Fruit fly (Drosophila melanogaster) whole organism, embryonic: ENCODE data around the gene dsx-c73A.

Experiments used
- Antp ChIP-seq: fragments of 200-800 bp; sonication (Bioruptor generic); optimal IDR thresholded peaks from 3 replicates; lab custom pipeline; 2016; ENCODE audit warnings: missing biosample characterization, missing genetic modification characterization
- BtbVII ChIP-seq: fragments of 200-800 bp; sonication (Bioruptor generic); optimal IDR thresholded peaks from 3 replicates; lab custom pipeline; 2017; ENCODE audit warnings: missing biosample characterization, mild to moderate bottlenecking, missing genetic modification characterization
- CG10565 ChIP-seq: fragments of 200-800 bp; sonication (Bioruptor generic); optimal IDR thresholded peaks from 3 replicates; lab custom pipeline; 2016; ENCODE audit warnings: missing biosample characterization, mild to moderate bottlenecking, missing genetic modification characterization
- CG11247 ChIP-seq: fragments of 200-800 bp; sonication (Bioruptor generic); IDR thresholded peaks from 2 replicates; pipeline ENCODE4 v1.3.6; 2022; ENCODE audit warnings: missing biosample characterization, missing genetic modification characterization
- CG11723 ChIP-seq: fragments of 200-800 bp; sonication (Bioruptor generic); optimal IDR thresholded peaks from 2 replicates; lab custom pipeline; 2017; ENCODE audit warnings: missing biosample characterization, mild to moderate bottlenecking, missing genetic modification characterization
- CG13624 ChIP-seq: fragments of 200-800 bp; sonication (Bioruptor generic); optimal IDR thresholded peaks from 2 replicates; lab custom pipeline; 2016; ENCODE audit warnings: missing biosample characterization, missing genetic modification characterization
- CG1602 ChIP-seq: fragments of 200-800 bp; sonication (Bioruptor generic); optimal IDR thresholded peaks from 3 replicates; lab custom pipeline; 2016; ENCODE audit warnings: missing biosample characterization, missing genetic modification characterization
- CG1792 ChIP-seq: fragments of 200-800 bp; sonication (Bioruptor generic); optimal IDR thresholded peaks from 2 replicates; lab custom pipeline; 2016; ENCODE audit warnings: missing biosample characterization, missing genetic modification characterization
- CG18262 ChIP-seq: fragments of 200-800 bp; optimal IDR thresholded peaks from 3 replicates; lab custom pipeline; 2019; ENCODE audit warnings: missing biosample characterization, mild to moderate bottlenecking, missing genetic modification characterization, moderate library complexity
- CG18476 ChIP-seq: fragments of 200-800 bp; sonication (Bioruptor generic); optimal IDR thresholded peaks from 2 replicates; lab custom pipeline; 2016; ENCODE audit warnings: missing biosample characterization, mild to moderate bottlenecking, missing genetic modification characterization
- CG32532 ChIP-seq: fragments of 200-800 bp; sonication (Bioruptor generic); IDR thresholded peaks from 2 replicates; pipeline ENCODE4 v1.3.6; 2022; ENCODE audit warnings: missing biosample characterization, missing genetic modification characterization
- CG3847 ChIP-seq: fragments of 200-800 bp; sonication (Bioruptor generic); IDR thresholded peaks from 2 replicates; pipeline ENCODE4 v1.3.6; 2022; ENCODE audit warnings: missing biosample characterization, missing genetic modification characterization
- CG42726 ChIP-seq: fragments of 200-800 bp; sonication (Bioruptor generic); IDR thresholded peaks from 2 replicates; pipeline ENCODE4 v1.3.6; 2022; ENCODE audit warnings: missing biosample characterization, missing genetic modification characterization; ENCODE audit not compliant: partially characterized antibody
- CG4404 ChIP-seq: fragments of 200-800 bp; sonication (Bioruptor generic); IDR thresholded peaks from 2 replicates; pipeline ENCODE4 v1.3.6; 2022; ENCODE audit warnings: missing biosample characterization, missing genetic modification characterization
- CG4820 ChIP-seq: fragments of 200-800 bp; sonication (Bioruptor generic); optimal IDR thresholded peaks from 3 replicates; lab custom pipeline; 2016; ENCODE audit warnings: missing biosample characterization, missing genetic modification characterization
- CG7556 ChIP-seq: fragments of 200-800 bp; sonication (Bioruptor generic); optimal IDR thresholded peaks from 2 replicates; lab custom pipeline; 2017; ENCODE audit warnings: missing biosample characterization, mild to moderate bottlenecking, missing genetic modification characterization
- CG7745 ChIP-seq: fragments of 200-800 bp; sonication (Bioruptor generic); optimal IDR thresholded peaks from 2 replicates; lab custom pipeline; 2018; ENCODE audit warnings: missing biosample characterization, mild to moderate bottlenecking, missing genetic modification characterization, moderate library complexity
- CG7987 ChIP-seq: fragments of 200-800 bp; sonication (Bioruptor generic); optimal IDR thresholded peaks from 2 replicates; lab custom pipeline; 2018; ENCODE audit warnings: missing biosample characterization, mild to moderate bottlenecking, missing genetic modification characterization, moderate library complexity
- HmgD ChIP-seq: fragments of 200-800 bp; sonication (Bioruptor generic); optimal IDR thresholded peaks from 3 replicates; lab custom pipeline; 2016; ENCODE audit warnings: missing biosample characterization, missing genetic modification characterization
- MBD-R2 ChIP-seq: fragments of 200-800 bp; sonication (Bioruptor generic); IDR thresholded peaks from 2 replicates; pipeline ENCODE4 v1.3.6; 2022; ENCODE audit warnings: missing biosample characterization, missing genetic modification characterization
- Mes4 ChIP-seq: fragments of 200-800 bp; sonication (Bioruptor generic); optimal IDR thresholded peaks from 2 replicates; lab custom pipeline; 2016; ENCODE audit warnings: missing biosample characterization, missing genetic modification characterization
- Ravus ChIP-seq: fragments of 200-800 bp; sonication (Bioruptor generic); IDR thresholded peaks from 2 replicates; pipeline ENCODE4 v1.3.6; 2022; ENCODE audit warnings: missing biosample characterization, missing genetic modification characterization
- Rfx ChIP-seq: fragments of 200-800 bp; sonication (Bioruptor generic); IDR thresholded peaks from 2 replicates; pipeline ENCODE4 v1.3.6; 2022; ENCODE audit warnings: missing biosample characterization, missing genetic modification characterization
- Sox100B ChIP-seq: fragments of 200-800 bp; sonication (Bioruptor generic); optimal IDR thresholded peaks from 3 replicates; lab custom pipeline; 2018; ENCODE audit warnings: missing biosample characterization, mild to moderate bottlenecking, missing genetic modification characterization
- Usf ChIP-seq: fragments of 200-800 bp; sonication (Bioruptor generic); optimal IDR thresholded peaks from 2 replicates; lab custom pipeline; 2017; ENCODE audit warnings: missing genotype, missing biosample characterization, missing genetic modification characterization
- ato ChIP-seq: fragments of 200-800 bp; sonication (Bioruptor generic); IDR thresholded peaks from 2 replicates; pipeline ENCODE4 v1.3.6; 2022; ENCODE audit warnings: missing biosample characterization, missing genetic modification characterization; ENCODE audit not compliant: partially characterized antibody
- bsh ChIP-seq, 2 experiments: fragments of 200-800 bp; sonication (Bioruptor generic); optimal IDR thresholded peaks; 2 replicates each; lab custom pipeline; 2017 to 2018; ENCODE audit warnings: mild to moderate bottlenecking in 2 of 2, missing biosample characterization in 2 of 2, missing genetic modification characterization in 2 of 2, moderate library complexity in 1 of 2
- danr ChIP-seq: fragments of 200-800 bp; sonication (Bioruptor generic); IDR thresholded peaks from 2 replicates; pipeline ENCODE4 v1.3.6; 2022; ENCODE audit warnings: missing biosample characterization, missing genetic modification characterization
- dm ChIP-seq: fragments of 200-800 bp; sonication (Bioruptor generic); optimal IDR thresholded peaks from 3 replicates; lab custom pipeline; 2016; ENCODE audit warnings: missing biosample characterization, missing genetic modification characterization
- dmrt11E ChIP-seq: fragments of 200-800 bp; sonication (Bioruptor generic); optimal IDR thresholded peaks from 3 replicates; lab custom pipeline; 2018; ENCODE audit warnings: missing biosample characterization, mild to moderate bottlenecking, missing genetic modification characterization, moderate library complexity
- dmrt99B ChIP-seq: fragments of 200-800 bp; sonication (Bioruptor generic); optimal IDR thresholded peaks from 2 replicates; lab custom pipeline; 2018; ENCODE audit warnings: missing biosample characterization, mild to moderate bottlenecking, missing genetic modification characterization, moderate library complexity
- dpn ChIP-seq, 2 experiments: fragments of 200-800 bp; sonication (Bioruptor generic); optimal IDR thresholded peaks; 3 replicates each; lab custom pipeline; 2016; ENCODE audit warnings: missing biosample characterization in 2 of 2, missing genetic modification characterization in 2 of 2
- emc ChIP-seq: fragments of 200-800 bp; sonication (Bioruptor generic); optimal IDR thresholded peaks from 2 replicates; lab custom pipeline; 2016; ENCODE audit warnings: missing biosample characterization, missing genetic modification characterization
- fd96Cb ChIP-seq: fragments of 200-800 bp; sonication (Bioruptor generic); optimal IDR thresholded peaks from 2 replicates; lab custom pipeline; 2018; ENCODE audit warnings: missing biosample characterization, mild to moderate bottlenecking, missing genetic modification characterization, moderate library complexity
- gcm2 ChIP-seq: fragments of 200-800 bp; sonication (Bioruptor generic); optimal IDR thresholded peaks from 2 replicates; lab custom pipeline; 2016; ENCODE audit warnings: missing biosample characterization, missing genetic modification characterization
- gsb-n ChIP-seq: fragments of 200-800 bp; sonication (Bioruptor generic); optimal IDR thresholded peaks from 3 replicates; lab custom pipeline; 2018; ENCODE audit warnings: missing biosample characterization, mild to moderate bottlenecking, missing genetic modification characterization
- kni ChIP-seq: fragments of 200-800 bp; sonication (Bioruptor generic); optimal IDR thresholded peaks from 3 replicates; lab custom pipeline; 2017; ENCODE audit warnings: mild to moderate bottlenecking, missing biosample characterization, missing genetic modification reagents, missing genetic modification characterization
- lab ChIP-seq: fragments of 200-800 bp; sonication (Bioruptor generic); optimal IDR thresholded peaks from 3 replicates; lab custom pipeline; 2017; ENCODE audit warnings: missing biosample characterization, missing genetic modification characterization, mild to moderate bottlenecking, moderate library complexity, missing genetic modification reagents
- lilli ChIP-seq: fragments of 200-800 bp; sonication (Bioruptor generic); optimal IDR thresholded peaks from 3 replicates; lab custom pipeline; 2016; ENCODE audit warnings: missing biosample characterization, missing genetic modification characterization
- nerfin-1 ChIP-seq: fragments of 200-800 bp; sonication (Bioruptor generic); optimal IDR thresholded peaks from 3 replicates; lab custom pipeline; 2019; ENCODE audit warnings: missing biosample characterization, mild to moderate bottlenecking, missing genetic modification characterization, moderate library complexity
- pan ChIP-seq, 4 experiments: fragments of >200 bp in 3 of 4; fragments of 200-800 bp in 1 of 4; sonication (Bioruptor generic) in 1 of 4; optimal IDR thresholded peaks in 3 of 4; IDR thresholded peaks in 1 of 4; 2 replicates each; pipeline versions ENCODE4 v1.3.6 to Lab custom; 2017 to 2022; ENCODE audit warnings: missing biosample characterization in 2 of 4, missing genetic modification characterization in 2 of 4, mixed read lengths in 1 of 4
- peb ChIP-seq: fragments of 200-800 bp; sonication (Bioruptor generic); IDR thresholded peaks from 2 replicates; pipeline ENCODE4 v1.3.6; 2022; ENCODE audit warnings: missing biosample characterization, missing genetic modification characterization
- pita ChIP-seq: fragments of 200-800 bp; sonication (Bioruptor generic); optimal IDR thresholded peaks from 2 replicates; lab custom pipeline; 2017; ENCODE audit warnings: missing biosample characterization, mild to moderate bottlenecking, missing genetic modification characterization
- ranshi ChIP-seq: fragments of 200-800 bp; sonication (Bioruptor generic); IDR thresholded peaks from 2 replicates; pipeline ENCODE4 v1.3.6; 2022; ENCODE audit warnings: missing biosample characterization, missing genetic modification characterization
- sc ChIP-seq, 3 experiments: fragments of >200 bp in 2 of 3; fragments of 200-800 bp in 1 of 3; sonication (Bioruptor generic) in 1 of 3; optimal IDR thresholded peaks; 2 replicates in 2 of 3; 3 replicates in 1 of 3; lab custom pipeline; 2017; ENCODE audit warnings: mild to moderate bottlenecking in 1 of 3, missing biosample characterization in 1 of 3, missing genetic modification characterization in 1 of 3, missing genetic modification reagents in 1 of 3
- schlank ChIP-seq: fragments of 200-800 bp; sonication (Bioruptor generic); optimal IDR thresholded peaks from 2 replicates; lab custom pipeline; 2018; ENCODE audit warnings: missing biosample characterization, mild to moderate bottlenecking, missing genetic modification characterization
- trem ChIP-seq: fragments of 200-800 bp; optimal IDR thresholded peaks from 3 replicates; lab custom pipeline; 2019; ENCODE audit warnings: missing biosample characterization, mild to moderate bottlenecking, missing genetic modification characterization, moderate library complexity
- vnd ChIP-seq: fragments of 200-800 bp; sonication (Bioruptor generic); IDR thresholded peaks from 3 replicates; pipeline ENCODE4 v1.3.6; 2022; ENCODE audit warnings: missing biosample characterization, missing genetic modification characterization; ENCODE audit not compliant: partially characterized antibody
- wdn ChIP-seq: fragments of 200-800 bp; sonication (Bioruptor generic); IDR thresholded peaks from 2 replicates; pipeline ENCODE4 v1.3.6; 2022; ENCODE audit warnings: missing biosample characterization, missing genetic modification characterization

The dsx-c73A gene

dm6 chr3L:16381184-16381797 is 70.5 kb downstream of the dsx-c73A start, which contains the start of gene Agpat4 (continued):
- TF ChIP-seq CG11723 (GFP tag; lab: Kevin White, UChicago) (no peak), Usf (GFP tag; lab: Kevin White, UChicago) (no peak), CG7987 (GFP tag; lab: Kevin White, UChicago) (no peak), CG10565 (GFP tag; lab: Kevin White, UChicago) (no peak), CG1792 (GFP tag; lab: Kevin White, UChicago) (no peak), Antp (GFP tag; lab: Kevin White, UChicago) (no peak), CG13624 (GFP tag; lab: Kevin White, UChicago) (no peak), wdn (GFP tag; lab: Robert Waterston, UW) (no peak), trem (tag; lab: Kevin White, UChicago) (no peak), Sox100B (GFP tag; lab: Kevin White, UChicago) (no peak), lab (GFP tag; lab: Kevin White, UChicago) (no peak), gcm2 (no peak), emc (GFP tag; lab: Kevin White, UChicago) (no peak), nerfin-1 (no peak), ranshi (GFP tag; lab: Robert Waterston, UW) (no peak), schlank (tag; lab: Kevin White, UChicago) (no peak), HmgD (GFP tag; lab: Kevin White, UChicago) (peak; percentile 60), pita (GFP tag; lab: Kevin White, UChicago) (no peak), Rfx (GFP tag; lab: Robert Waterston, UW) (no peak), CG7556 (no peak), CG18476 (no peak), dm (no peak), kni (GFP tag; lab: Kevin White, UChicago) (peak; percentile 14), vnd (no peak), ato (GFP tag; lab: Robert Waterston, UW) (no peak; the same call in 1 of the 2 replicates), Mes4 (GFP tag; lab: Kevin White, UChicago) (no peak), peb (GFP tag; lab: Robert Waterston, UW) (no peak), MBD-R2 (GFP tag; lab: Robert Waterston, UW) (peak; percentile 36; the same call in 1 of the 2 replicates), CG18262 (tag; lab: Kevin White, UChicago) (no peak), Ravus (GFP tag; lab: Robert Waterston, UW) (no peak), bsh (GFP tag; optimal IDR thresholded peaks at IDR 0.05; lab: Kevin White, UChicago) (no peak), CG4820 (no peak), CG4404 (GFP tag; lab: Robert Waterston, UW) (no peak), CG32532 (GFP tag; lab: Robert Waterston, UW) (peak; percentile 32; the same call in 1 of the 2 replicates), gsb-n (tag; lab: Kevin White, UChicago) (no peak), CG11247 (GFP tag; lab: Robert Waterston, UW) (no peak), sc (optimal IDR thresholded peaks at IDR 0.05; lab: Kevin White, UChicago) (no peak), sc (GFP tag; optimal IDR thresholded peaks at IDR 0.05; lab: Kevin White, UChicago) (no peak), lilli (GFP tag; lab: Kevin White, UChicago) (no peak), dmrt11E (no peak), dmrt99B (tag; lab: Kevin White, UChicago) (no peak), CG42726 (GFP tag; lab: Robert Waterston, UW) (peak; percentile 68; the same call in 1 of the 2 replicates), BtbVII (GFP tag; lab: Kevin White, UChicago) (no peak), CG3847 (GFP tag; lab: Robert Waterston, UW) (no peak), CG7745 (tag; lab: Kevin White, UChicago) (no peak), pan (optimal IDR thresholded peaks at IDR 0.05; lab: Kevin White, UChicago) (no peak), pan (GFP tag; optimal IDR thresholded peaks at IDR 0.05 in 1 of 2, IDR thresholded peaks at IDR 0.05 in 1 of 2) (no peak), fd96Cb (tag; lab: Kevin White, UChicago) (no peak), CG1602 (GFP tag; lab: Kevin White, UChicago) (no peak), dpn (GFP tag; optimal IDR thresholded peaks at IDR 0.05; lab: Kevin White, UChicago) (no peak), danr (GFP tag; lab: Robert Waterston, UW) (no peak)
